Worm (Caenorhabditis elegans) whole organism, L2 larva: ENCODE data around the gene C14E2.5.

Experiments
- F13H6.1 ChIP-seq: sonication (generic microtip); optimal IDR thresholded peaks from 2 replicates; lab custom pipeline; 2016; ENCODE audit warnings: missing genetic modification characterization, missing compliant biosample characterization
- egl-27 ChIP-seq: sonication (generic microtip); optimal IDR thresholded peaks from 3 replicates; lab custom pipeline; 2017; ENCODE audit warnings: missing biosample characterization, missing genetic modification reagents, missing genetic modification characterization
- elt-3 ChIP-seq: sonication (generic microtip); optimal IDR thresholded peaks from 2 replicates; lab custom pipeline; 2017; ENCODE audit warnings: missing biosample characterization, missing genetic modification characterization
- lin-13 ChIP-seq: fragments of 150-350 bp; optimal IDR thresholded peaks from 2 replicates; lab custom pipeline; 2014; ENCODE audit warnings: missing biosample characterization, missing genetic modification reagents, missing genetic modification characterization
- lin-39 ChIP-seq: fragments of 150-350 bp; optimal IDR thresholded peaks from 2 replicates; lab custom pipeline; 2014; ENCODE audit warnings: missing biosample characterization, missing genetic modification reagents, missing genetic modification characterization
- lsy-2 ChIP-seq, 2 experiments: fragments of 150-350 bp in 1 of 2; sonication (generic microtip) in 1 of 2; optimal IDR thresholded peaks; 2 replicates each; lab custom pipeline; 2014 to 2017; ENCODE audit warnings: missing biosample characterization in 2 of 2, missing genetic modification characterization in 2 of 2
- nhr-237 ChIP-seq: fragments of 150-350 bp; optimal IDR thresholded peaks from 2 replicates; lab custom pipeline; 2014; ENCODE audit warnings: missing biosample characterization, missing genetic modification characterization
- unc-55 ChIP-seq: fragments of 150-350 bp; sonication (generic microtip); optimal IDR thresholded peaks from 3 replicates; lab custom pipeline; 2014; ENCODE audit warnings: missing biosample characterization, missing genetic modification reagents, missing genetic modification characterization
- unc-62 ChIP-seq: fragments of 150-350 bp; optimal IDR thresholded peaks from 2 replicates; lab custom pipeline; 2014; ENCODE audit warnings: missing biosample characterization, missing genetic modification reagents, missing genetic modification characterization
- zag-1 ChIP-seq: fragments of 150-350 bp; optimal IDR thresholded peaks from 2 replicates; lab custom pipeline; 2014; ENCODE audit warnings: missing biosample characterization, missing genetic modification characterization

DNA sequence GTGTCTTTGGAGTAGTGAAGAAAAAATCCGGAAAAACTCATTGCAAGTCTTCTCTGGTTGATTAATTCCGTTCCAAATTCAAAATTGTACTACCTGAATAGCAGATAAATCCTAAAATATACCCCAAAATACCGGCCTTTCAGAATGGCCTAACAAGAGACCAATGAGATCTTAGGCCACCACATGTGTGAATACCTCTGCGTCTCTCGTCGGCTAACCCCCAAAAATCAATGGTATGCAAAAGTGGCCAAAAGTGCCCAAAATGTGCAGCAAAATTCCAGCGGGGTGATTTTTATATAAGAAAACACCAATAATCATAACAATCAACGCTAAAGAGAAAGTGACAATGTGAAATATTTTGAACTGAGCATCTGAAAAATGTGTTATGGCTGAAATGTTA, 28.5 kb upstream of the C14E2.5 start, which contains the start of gene T26C11.9:
- peak; percentile 61 for TF ChIP-seq unc-55 (GFP tag; lab: Kevin White, UChicago)
- no peak for TF ChIP-seq elt-3 (tag; lab: Kevin White, UChicago)
- TF ChIP-seq lsy-2 (tag; optimal IDR thresholded peaks at IDR 0.05; lab: Kevin White, UChicago), result peak in 1 of 2 experiments; percentile 46
- TF ChIP-seq F13H6.1, result no peak
- no peak for TF ChIP-seq egl-27 (tag; lab: Kevin White, UChicago)
- no peak for TF ChIP-seq zag-1
- no peak for TF ChIP-seq lin-39 (tag; lab: Kevin White, UChicago)
- TF ChIP-seq nhr-237 (tag; lab: Kevin White, UChicago), result no peak
- TF ChIP-seq unc-62 (GFP tag; lab: Kevin White, UChicago), result no peak
- TF ChIP-seq lin-13 (GFP tag; lab: Kevin White, UChicago), result no peak
